Worm (Caenorhabditis elegans): ENCODE results near the gene argk-1.

- no peak for TF ChIP-seq ceh-36 (tag; optimal IDR thresholded peaks at IDR 0.05)
- no peak for TF ChIP-seq hmbx-1 (tag; optimal IDR thresholded peaks at IDR 0.05)
- no peak for TF ChIP-seq flt-1 (GFP tag; IDR thresholded peaks at IDR 0.05)
- TF ChIP-seq B0310.2 (tag; optimal IDR thresholded peaks at IDR 0.05) = no peak
- TF ChIP-seq ama-1 (optimal IDR thresholded peaks at IDR 0.05) = no peak
- no peak for TF ChIP-seq hnd-1 (tag; optimal IDR thresholded peaks at IDR 0.05)
- TF ChIP-seq tbx-11 (GFP tag; IDR thresholded peaks at IDR 0.05) = no peak
- no peak for TF ChIP-seq ceh-13 (GFP tag; optimal IDR thresholded peaks at IDR 0.05)
- TF ChIP-seq tbx-37 (GFP tag; conservative IDR thresholded peaks at IDR 0.05) = no peak
- TF ChIP-seq scrt-1 (GFP tag; IDR thresholded peaks at IDR 0.05) = no peak
- TF ChIP-seq aly-1 (tag; optimal IDR thresholded peaks at IDR 0.05) = no peak
- no peak for TF ChIP-seq tra-4 (tag; optimal IDR thresholded peaks at IDR 0.05)
- TF ChIP-seq ets-7 (tag; optimal IDR thresholded peaks at IDR 0.05) = no peak
Observed at ce11 chrV:16137043-16137442, 33.3 kb downstream of the argk-1 start, which contains the start of gene F44G3.7.
